Worm (Caenorhabditis elegans) whole organism, midembryonic: ENCODE measurements around the gene T14G8.2.

Experiments
- T22C8.4 ChIP-seq: fragments of 200-800 bp; sonication (Bioruptor generic); IDR thresholded peaks from 2 replicates; pipeline ENCODE4 v1.3.6; 2022; ENCODE audit warnings: missing genetic modification characterization, missing compliant biosample characterization
- cog-1 ChIP-seq: sonication (generic microtip); optimal IDR thresholded peaks from 2 replicates; lab custom pipeline; 2016; ENCODE audit warnings: missing genetic modification characterization, missing compliant biosample characterization
- flt-1 ChIP-seq: fragments of 200-800 bp; sonication (Bioruptor generic); IDR thresholded peaks from 2 replicates; pipeline ENCODE4 v1.3.6; 2022; ENCODE audit warnings: missing genetic modification characterization, missing compliant biosample characterization
- klf-2 ChIP-seq: fragments of 200-800 bp; sonication (Bioruptor generic); conservative IDR thresholded peaks from 2 replicates; pipeline ENCODE4 v1.3.6; 2022; ENCODE audit warnings: missing genetic modification reagents, missing genetic modification characterization, missing compliant biosample characterization
- med-1 ChIP-seq: sonication (generic microtip); optimal IDR thresholded peaks from 2 replicates; lab custom pipeline; 2017; ENCODE audit warnings: missing genetic modification characterization, mild to moderate bottlenecking, missing compliant biosample characterization, antibody characterized with exemption, missing genetic modification reagents; ENCODE audit not compliant: insufficient read depth
- ref-1 ChIP-seq: fragments of 200-800 bp; sonication (Bioruptor generic); conservative IDR thresholded peaks from 2 replicates; pipeline ENCODE4 v1.3.6; 2022; ENCODE audit warnings: missing genetic modification reagents, missing genetic modification characterization, missing compliant biosample characterization
- tab-1 ChIP-seq: fragments of 200-800 bp; sonication (Bioruptor generic); IDR thresholded peaks from 2 replicates; pipeline ENCODE4 v1.3.6; 2022; ENCODE audit warnings: missing genetic modification characterization, missing compliant biosample characterization
- ztf-23 ChIP-seq: fragments of 200-800 bp; sonication (Bioruptor generic); IDR thresholded peaks from 2 replicates; pipeline ENCODE4 v1.3.6; 2022; ENCODE audit warnings: missing genetic modification reagents, missing genetic modification characterization, missing compliant biosample characterization
- ztf-29 ChIP-seq: fragments of 200-800 bp; sonication (Bioruptor generic); IDR thresholded peaks from 2 replicates; pipeline ENCODE4 v1.3.6; 2022; ENCODE audit warnings: missing genetic modification reagents, missing genetic modification characterization, missing compliant biosample characterization

Gene T14G8.2

DNA sequence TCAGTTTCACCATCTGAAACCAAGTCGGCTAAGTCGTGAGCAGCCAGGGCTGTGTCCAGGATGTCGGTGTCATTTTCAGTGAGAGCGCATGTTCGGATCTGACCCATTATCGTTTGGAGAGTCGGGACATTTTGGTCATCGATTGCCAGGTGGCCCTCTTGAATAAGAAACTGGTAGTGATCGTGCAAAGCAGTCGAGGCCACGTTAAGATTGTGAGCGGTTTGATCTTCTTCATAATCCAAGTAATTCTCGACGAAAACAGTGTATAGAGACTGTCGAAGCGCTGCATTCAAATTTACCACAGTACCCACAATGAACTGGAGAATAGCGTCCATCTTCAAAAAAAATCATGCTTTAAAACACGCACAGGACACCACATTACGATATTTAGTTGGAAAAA, 4.7 kb downstream of the T14G8.2 start, which contains the start of gene T14G8.6:
TSS of gene T14G8.6 (minus strand) at position 338 of the 400 bp plus-strand sequence.
- TF ChIP-seq ztf-23 (GFP tag; lab: Robert Waterston, UW) = no peak
- no peak for TF ChIP-seq flt-1 (GFP tag; lab: Robert Waterston, UW)
- TF ChIP-seq klf-2 (GFP tag; lab: Robert Waterston, UW) = no peak
- TF ChIP-seq med-1 = no peak
- no peak for TF ChIP-seq ref-1 (GFP tag; lab: Robert Waterston, UW)
- no peak for TF ChIP-seq T22C8.4 (GFP tag; lab: Robert Waterston, UW)
- TF ChIP-seq cog-1 (tag; lab: Kevin White, UChicago) = no peak
- no peak for TF ChIP-seq ztf-29
- TF ChIP-seq tab-1 (GFP tag; lab: Robert Waterston, UW) = no peak

DNA sequence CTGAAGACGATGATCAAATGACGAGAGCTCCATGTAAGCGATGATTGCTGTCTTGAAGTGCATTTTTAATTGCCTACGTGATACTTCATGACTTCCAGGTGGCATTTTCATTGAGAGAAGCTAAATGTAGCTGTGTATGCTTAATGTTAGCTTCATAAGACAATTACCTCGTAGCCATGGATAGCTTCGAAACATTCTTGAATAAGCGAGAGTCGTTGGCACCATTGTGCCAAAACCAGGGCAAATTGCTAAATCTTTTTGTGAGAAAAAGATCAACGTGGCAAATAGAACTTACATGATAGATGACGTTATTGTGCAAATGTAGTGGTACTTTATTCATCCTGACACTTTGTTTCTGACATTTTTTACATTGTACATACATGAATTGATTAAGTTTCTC, 5.5 kb downstream of the T14G8.2 start:
- TF ChIP-seq med-1 = no peak
- TF ChIP-seq flt-1 (GFP tag; lab: Robert Waterston, UW) = no peak
- no peak for TF ChIP-seq tab-1 (GFP tag; lab: Robert Waterston, UW)
- no peak for TF ChIP-seq T22C8.4 (GFP tag; lab: Robert Waterston, UW)
- TF ChIP-seq cog-1 (tag; lab: Kevin White, UChicago) = no peak
- TF ChIP-seq ztf-29 = no peak
- no peak for TF ChIP-seq klf-2 (GFP tag; lab: Robert Waterston, UW)
- no peak for TF ChIP-seq ztf-23 (GFP tag; lab: Robert Waterston, UW)
- TF ChIP-seq ref-1 (GFP tag; lab: Robert Waterston, UW) = no peak

DNA sequence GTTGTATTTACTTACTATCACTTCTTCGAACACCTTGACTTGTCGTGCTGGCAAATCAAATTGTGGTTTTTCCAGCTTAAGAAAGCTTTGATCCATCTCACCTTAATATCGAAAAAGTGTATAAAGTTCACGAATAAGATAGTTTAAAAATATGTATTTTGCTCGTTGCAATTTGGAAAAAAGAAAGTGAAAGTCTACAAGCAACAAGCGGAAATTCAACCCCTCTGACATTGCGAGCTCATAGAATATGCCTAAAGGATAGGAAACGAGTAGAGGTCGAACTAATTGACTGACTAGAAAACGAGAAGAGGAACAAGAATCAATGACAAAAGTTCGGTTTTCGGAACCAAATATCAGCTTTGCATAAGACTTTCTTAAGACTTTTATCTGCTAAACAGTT, 6.0 kb downstream of the T14G8.2 start, which contains the start of gene T14G8.4:
TSS of gene T14G8.4 (minus strand) at position 101 of the 400 bp plus-strand sequence.
- TF ChIP-seq flt-1 (GFP tag; lab: Robert Waterston, UW) = no peak
- no peak for TF ChIP-seq ztf-23 (GFP tag; lab: Robert Waterston, UW)
- no peak for TF ChIP-seq med-1
- no peak for TF ChIP-seq klf-2 (GFP tag; lab: Robert Waterston, UW)
- no peak for TF ChIP-seq T22C8.4 (GFP tag; lab: Robert Waterston, UW)
- no peak for TF ChIP-seq ztf-29
- no peak for TF ChIP-seq tab-1 (GFP tag; lab: Robert Waterston, UW)
- no peak for TF ChIP-seq ref-1 (GFP tag; lab: Robert Waterston, UW)
- TF ChIP-seq cog-1 (tag; lab: Kevin White, UChicago) = no peak

DNA sequence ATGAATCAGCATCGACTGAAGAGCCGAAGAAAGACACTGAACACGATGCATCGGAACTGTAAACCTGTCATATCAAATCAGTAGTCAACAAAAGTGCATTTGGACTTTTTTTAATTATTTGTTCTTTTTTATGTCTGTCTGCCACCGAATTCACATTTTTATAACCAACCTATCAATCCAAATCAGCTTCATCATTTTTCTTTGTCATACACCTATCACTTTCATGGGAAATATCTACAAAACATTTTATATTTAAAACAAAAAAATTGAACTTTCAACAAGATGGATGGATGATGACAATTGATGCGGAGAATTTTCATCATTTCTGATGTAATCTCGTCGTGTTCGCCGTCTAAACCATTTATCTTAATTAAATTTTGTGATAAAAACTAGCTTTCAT, 11.6 kb downstream of the T14G8.2 start:
- TF ChIP-seq klf-2 (GFP tag; lab: Robert Waterston, UW) (no peak), med-1 (no peak), ref-1 (GFP tag; lab: Robert Waterston, UW) (no peak), tab-1 (GFP tag; lab: Robert Waterston, UW) (no peak), ztf-29 (no peak), T22C8.4 (GFP tag; lab: Robert Waterston, UW) (no peak), flt-1 (GFP tag; lab: Robert Waterston, UW) (no peak), cog-1 (tag; lab: Kevin White, UChicago) (no peak), ztf-23 (GFP tag; lab: Robert Waterston, UW) (no peak)

DNA sequence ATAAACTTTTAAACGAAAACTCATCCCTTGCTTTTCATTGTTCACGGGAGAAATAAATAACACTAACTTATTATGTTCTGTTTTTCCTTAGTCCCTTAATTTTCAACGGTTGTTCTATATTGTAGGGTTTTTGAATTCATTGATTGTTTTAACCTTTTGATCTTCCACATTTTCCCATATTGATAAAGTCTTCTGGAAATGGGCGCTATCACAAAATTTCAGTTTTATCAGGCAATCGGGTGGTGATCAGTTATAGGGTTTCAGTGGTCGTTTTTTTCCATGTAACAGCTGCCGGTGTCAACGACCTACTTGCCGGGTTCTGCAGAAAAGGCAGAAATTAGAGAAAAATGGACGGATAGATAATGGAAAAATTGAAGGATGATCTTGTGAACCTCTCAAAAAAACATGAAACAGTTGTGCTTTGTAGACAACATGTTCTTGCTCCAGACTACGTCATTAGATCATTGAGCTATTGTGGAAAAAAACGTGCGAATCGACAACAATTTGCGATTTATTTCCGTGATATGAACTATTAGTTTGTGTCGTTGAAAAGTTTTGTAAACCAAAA, 12.1 kb downstream of the T14G8.2 start:
- no peak for TF ChIP-seq ztf-23 (GFP tag; lab: Robert Waterston, UW)
- no peak for TF ChIP-seq tab-1 (GFP tag; lab: Robert Waterston, UW)
- no peak for TF ChIP-seq cog-1 (tag; lab: Kevin White, UChicago)
- no peak for TF ChIP-seq T22C8.4 (GFP tag; lab: Robert Waterston, UW)
- TF ChIP-seq ref-1 (GFP tag; lab: Robert Waterston, UW) = no peak
- TF ChIP-seq med-1 = no peak
- TF ChIP-seq flt-1 (GFP tag; lab: Robert Waterston, UW) = no peak
- TF ChIP-seq klf-2 (GFP tag; lab: Robert Waterston, UW) = no peak
- no peak for TF ChIP-seq ztf-29

DNA sequence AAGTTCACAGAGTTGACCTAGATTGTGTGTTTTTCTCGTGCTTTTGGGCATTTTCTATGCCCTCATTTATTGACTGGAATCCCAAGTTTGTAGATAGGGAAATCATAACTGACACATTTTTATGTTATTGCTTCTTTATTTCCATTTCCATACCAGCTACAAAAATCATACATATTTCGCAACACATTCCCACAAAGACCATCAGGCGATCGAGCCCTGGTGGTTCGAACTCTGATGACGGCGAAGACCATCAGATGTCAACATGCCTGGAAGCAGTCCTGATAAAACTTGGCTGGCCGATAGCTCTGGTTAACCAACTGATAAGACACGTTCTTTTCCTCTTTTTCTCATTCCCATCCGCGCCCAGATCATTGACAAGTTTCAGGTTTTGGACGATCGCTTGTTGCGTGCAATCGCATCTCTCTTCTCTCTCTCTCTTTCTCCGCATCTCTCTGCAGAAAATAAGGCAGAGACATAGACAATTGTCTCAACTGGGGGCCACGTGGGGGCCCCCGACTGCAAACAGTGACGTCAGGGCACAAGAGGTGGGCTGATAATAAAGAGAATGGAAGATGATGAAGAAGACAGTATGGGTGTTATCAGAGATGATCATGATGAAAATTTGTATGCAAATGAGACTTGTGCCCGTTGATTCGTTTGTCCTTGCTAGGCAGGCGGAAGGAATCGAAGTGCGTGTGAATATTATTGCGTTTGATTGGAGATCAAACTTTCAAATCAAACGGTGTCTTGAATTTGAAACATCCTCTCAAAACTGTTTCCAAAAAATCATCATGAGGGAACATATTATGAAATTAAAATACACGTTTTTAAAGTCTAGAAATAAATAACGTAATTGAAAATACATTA, 14.5 kb downstream of the T14G8.2 start:
- TF ChIP-seq tab-1 (GFP tag; lab: Robert Waterston, UW) = no peak
- TF ChIP-seq ref-1 (GFP tag; lab: Robert Waterston, UW) = no peak
- no peak for TF ChIP-seq T22C8.4 (GFP tag; lab: Robert Waterston, UW)
- TF ChIP-seq ztf-29 = no peak
- TF ChIP-seq klf-2 (GFP tag; lab: Robert Waterston, UW) = no peak
- no peak for TF ChIP-seq ztf-23 (GFP tag; lab: Robert Waterston, UW)
- no peak for TF ChIP-seq cog-1 (tag; lab: Kevin White, UChicago)
- no peak for TF ChIP-seq med-1
- no peak for TF ChIP-seq flt-1 (GFP tag; lab: Robert Waterston, UW)

DNA sequence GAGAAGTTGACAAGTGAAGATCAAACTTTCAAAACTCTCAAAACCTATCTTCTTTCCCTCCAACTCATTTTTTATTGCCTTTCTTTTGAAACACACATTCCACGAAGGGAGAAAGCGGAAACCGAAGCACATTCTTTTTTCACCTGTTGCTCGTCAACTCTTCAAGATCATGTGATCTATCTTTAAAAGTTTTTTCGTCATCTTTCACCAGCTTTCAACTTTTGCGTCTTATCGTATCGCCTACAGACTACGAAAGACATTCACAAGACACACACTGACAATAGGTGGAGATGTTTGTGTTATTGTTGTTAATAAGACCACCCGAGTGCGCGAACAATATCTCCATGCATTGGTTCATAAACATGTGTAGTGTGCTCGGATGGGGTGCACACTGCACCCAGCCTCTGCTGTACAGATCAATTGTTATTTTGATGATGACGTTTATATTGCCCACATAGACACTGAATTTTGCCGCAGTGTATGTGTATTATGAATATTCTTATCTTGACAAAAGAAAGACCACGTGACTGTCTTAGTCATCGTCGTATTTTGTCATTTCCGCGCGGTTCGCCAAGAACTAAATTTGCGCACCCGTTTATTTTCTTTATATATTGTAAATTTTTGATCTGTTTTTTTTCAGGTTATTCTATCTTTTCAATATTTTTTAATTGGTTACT, 16.0 kb downstream of the T14G8.2 start:
- no peak for TF ChIP-seq tab-1 (GFP tag; lab: Robert Waterston, UW)
- no peak for TF ChIP-seq ref-1 (GFP tag; lab: Robert Waterston, UW)
- no peak for TF ChIP-seq T22C8.4 (GFP tag; lab: Robert Waterston, UW)
- no peak for TF ChIP-seq flt-1 (GFP tag; lab: Robert Waterston, UW)
- no peak for TF ChIP-seq ztf-29
- TF ChIP-seq ztf-23 (GFP tag; lab: Robert Waterston, UW) = no peak
- no peak for TF ChIP-seq med-1
- no peak for TF ChIP-seq cog-1 (tag; lab: Kevin White, UChicago)
- no peak for TF ChIP-seq klf-2 (GFP tag; lab: Robert Waterston, UW)

DNA sequence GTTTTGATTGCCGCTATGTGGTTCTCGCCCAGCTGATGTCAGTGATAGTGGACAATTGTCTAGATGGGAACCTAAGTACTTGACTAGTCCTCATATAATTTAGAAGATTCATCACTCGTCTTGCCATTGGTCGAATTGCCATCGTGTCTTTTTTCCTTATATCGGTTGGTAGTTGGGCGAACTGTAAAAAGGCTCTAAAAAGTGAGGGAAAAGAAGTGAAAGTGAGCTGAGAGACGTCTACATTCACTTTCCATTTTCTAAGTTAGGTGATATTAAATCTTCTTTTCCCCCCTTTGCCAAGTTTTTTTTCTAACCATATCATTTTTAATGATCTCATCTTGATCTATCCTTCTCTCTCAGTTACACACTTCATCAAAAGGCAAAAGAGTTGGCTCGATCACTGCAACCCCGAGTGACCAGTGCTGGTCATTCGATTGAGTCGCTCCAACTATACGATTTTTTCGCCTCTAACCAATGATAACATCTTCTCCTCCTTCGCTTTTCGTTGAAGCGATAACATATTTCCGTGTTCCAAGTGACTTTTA, 17.1 kb downstream of the T14G8.2 start:
- TF ChIP-seq cog-1 (tag; lab: Kevin White, UChicago) (no peak), klf-2 (GFP tag; lab: Robert Waterston, UW) (no peak)
